Worm (Caenorhabditis elegans): ENCODE results near the gene npr-7.

Gene npr-7

ce11 chrX:9347380-9347979 lies 28.5 kb upstream of the npr-7 start, which contains the start of gene oga-1:
TSS of gene oga-1 (minus strand) at chrX:9347430.
- TF ChIP-seq lin-39 (tag; optimal IDR thresholded peaks at IDR 0.05) = peak; percentile 75
- TF ChIP-seq nhr-67 (tag; optimal IDR thresholded peaks at IDR 0.05) = no peak
- no peak for TF ChIP-seq nhr-28 (tag; optimal IDR thresholded peaks at IDR 0.05)
- peak; percentile 65 for TF ChIP-seq snpc-4 (tag; optimal IDR thresholded peaks at IDR 0.05)
- TF ChIP-seq egl-27 (tag; optimal IDR thresholded peaks at IDR 0.05) = no peak
- peak; percentile 91 for TF ChIP-seq mdl-1 (tag; optimal IDR thresholded peaks at IDR 0.05)
- TF ChIP-seq pha-4 (tag; optimal IDR thresholded peaks at IDR 0.05) = peak; percentile 91
- no peak for TF ChIP-seq elt-1 (tag; optimal IDR thresholded peaks at IDR 0.05)
- TF ChIP-seq nhr-43 (tag; optimal IDR thresholded peaks at IDR 0.05; ENCODE audit: poor library complexity, severe bottlenecking) = peak; percentile 57
- TF ChIP-seq ceh-28 (tag; optimal IDR thresholded peaks at IDR 0.05) = peak; percentile 52
- TF ChIP-seq nhr-76 (tag; optimal IDR thresholded peaks at IDR 0.05) = no peak
- TF ChIP-seq elt-2 (tag; optimal IDR thresholded peaks at IDR 0.05) = peak; percentile 66
- no peak for TF ChIP-seq ztf-4 (tag; optimal IDR thresholded peaks at IDR 0.05)
- peak; percentile 19 for TF ChIP-seq fkh-10 (GFP tag; optimal IDR thresholded peaks at IDR 0.05)
- no peak for TF ChIP-seq fos-1 (tag; optimal IDR thresholded peaks at IDR 0.05)
- no peak for TF ChIP-seq nhr-12 (tag; optimal IDR thresholded peaks at IDR 0.05)
- peak; percentile 9 for TF ChIP-seq pqm-1 (tag; optimal IDR thresholded peaks at IDR 0.05)
- TF ChIP-seq mml-1 (tag; optimal IDR thresholded peaks at IDR 0.05) = no peak
- TF ChIP-seq ama-1 (optimal IDR thresholded peaks at IDR 0.05) = peak; percentile 30
- no peak for TF ChIP-seq nhr-77 (tag; optimal IDR thresholded peaks at IDR 0.05)
- TF ChIP-seq jun-1 (tag; optimal IDR thresholded peaks at IDR 0.05) = peak; percentile 42
- TF ChIP-seq ceh-9 (tag; optimal IDR thresholded peaks at IDR 0.05) = no peak
- no peak for TF ChIP-seq ceh-82 (tag; optimal IDR thresholded peaks at IDR 0.05)
- no peak for TF ChIP-seq nhr-11 (tag; optimal IDR thresholded peaks at IDR 0.05)
- no peak for TF ChIP-seq zag-1 (tag; optimal IDR thresholded peaks at IDR 0.05)
- peak; percentile 25 for TF ChIP-seq lin-15B (tag; optimal IDR thresholded peaks at IDR 0.05)
- no peak for TF ChIP-seq ZK546.5 (tag; optimal IDR thresholded peaks at IDR 0.05)
- TF ChIP-seq unc-62 (GFP tag; optimal IDR thresholded peaks at IDR 0.05) = no peak
- TF ChIP-seq nhr-237 (tag; optimal IDR thresholded peaks at IDR 0.05) = no peak
- TF ChIP-seq daf-12 (tag; optimal IDR thresholded peaks at IDR 0.05) = no peak
- TF ChIP-seq eor-1 (tag; optimal IDR thresholded peaks at IDR 0.05) = no peak
- TF ChIP-seq elt-3 (tag; optimal IDR thresholded peaks at IDR 0.05) = no peak
- peak; percentile 63 for TF ChIP-seq hmg-11 (tag; optimal IDR thresholded peaks at IDR 0.05)
- no peak for TF ChIP-seq unc-39 (tag; optimal IDR thresholded peaks at IDR 0.05)
- peak; percentile 91 for TF ChIP-seq nhr-25 (tag; optimal IDR thresholded peaks at IDR 0.05)
- TF ChIP-seq nfya-1 (tag; optimal IDR thresholded peaks at IDR 0.05; ENCODE audit: insufficient read depth) = peak; percentile 79
- TF ChIP-seq tbx-2 (tag; optimal IDR thresholded peaks at IDR 0.05) = no peak
- no peak for TF ChIP-seq sea-2 (GFP tag; optimal IDR thresholded peaks at IDR 0.05)
- no peak for TF ChIP-seq nhr-23 (tag; optimal IDR thresholded peaks at IDR 0.05)
- TF ChIP-seq egl-5 (tag; optimal IDR thresholded peaks at IDR 0.05) = peak; percentile 83
- no peak for TF ChIP-seq ztf-11 (tag; optimal IDR thresholded peaks at IDR 0.05)
- TF ChIP-seq fkh-2 (tag; optimal IDR thresholded peaks at IDR 0.05) = peak; percentile 77
- no peak for TF ChIP-seq skn-1 (tag; optimal IDR thresholded peaks at IDR 0.05)

- TF ChIP-seq ceh-9 (tag; optimal IDR thresholded peaks at IDR 0.05) = no peak
Observed at ce11 chrX:9338375-9338774, 19.4 kb upstream of the npr-7 start, which contains the start of gene apa-2. TSS of gene apa-2 (plus strand) at chrX:9338675.

ce11 chrX:9337832-9338231 lies 18.9 kb upstream of the npr-7 start:
- no peak for TF ChIP-seq fkh-10 (GFP tag; optimal IDR thresholded peaks at IDR 0.05)
- TF ChIP-seq lin-39 (tag; optimal IDR thresholded peaks at IDR 0.05) = peak; percentile 83
- no peak for TF ChIP-seq ama-1 (optimal IDR thresholded peaks at IDR 0.05)
- peak; percentile 35 for TF ChIP-seq lsy-12 (tag; optimal IDR thresholded peaks at IDR 0.05)
- TF ChIP-seq zag-1 (tag; optimal IDR thresholded peaks at IDR 0.05) = no peak
- no peak for TF ChIP-seq mml-1 (tag; optimal IDR thresholded peaks at IDR 0.05)
- no peak for TF ChIP-seq ztf-11 (tag; optimal IDR thresholded peaks at IDR 0.05)
- peak; percentile 13 for TF ChIP-seq ceh-28 (tag; optimal IDR thresholded peaks at IDR 0.05)
- no peak for TF ChIP-seq unc-62 (GFP tag; optimal IDR thresholded peaks at IDR 0.05)
- TF ChIP-seq nhr-28 (tag; optimal IDR thresholded peaks at IDR 0.05) = no peak
- no peak for TF ChIP-seq fos-1 (tag; optimal IDR thresholded peaks at IDR 0.05)
- no peak for TF ChIP-seq ceh-9 (tag; optimal IDR thresholded peaks at IDR 0.05)
- no peak for TF ChIP-seq aly-2 (tag; optimal IDR thresholded peaks at IDR 0.05)
- peak; percentile 69 for TF ChIP-seq nhr-23 (tag; optimal IDR thresholded peaks at IDR 0.05)
- TF ChIP-seq nhr-237 (tag; optimal IDR thresholded peaks at IDR 0.05) = no peak
- no peak for TF ChIP-seq nhr-43 (tag; optimal IDR thresholded peaks at IDR 0.05; ENCODE audit: poor library complexity, severe bottlenecking)
- TF ChIP-seq elt-1 (tag; optimal IDR thresholded peaks at IDR 0.05) = peak; percentile 33
- TF ChIP-seq ztf-4 (tag; optimal IDR thresholded peaks at IDR 0.05) = no peak
- TF ChIP-seq sea-2 (GFP tag; optimal IDR thresholded peaks at IDR 0.05) = peak; percentile 70
- no peak for TF ChIP-seq mdl-1 (tag; optimal IDR thresholded peaks at IDR 0.05)
- no peak for TF ChIP-seq ZK546.5 (tag; optimal IDR thresholded peaks at IDR 0.05)
- TF ChIP-seq nfya-1 (tag; optimal IDR thresholded peaks at IDR 0.05; ENCODE audit: insufficient read depth) = peak; percentile 82
- TF ChIP-seq daf-12 (tag; optimal IDR thresholded peaks at IDR 0.05) = no peak
- TF ChIP-seq egl-27 (tag; optimal IDR thresholded peaks at IDR 0.05) = peak; percentile 67
- peak; percentile 88 for TF ChIP-seq hmg-11 (tag; optimal IDR thresholded peaks at IDR 0.05)
- TF ChIP-seq lin-15B (tag; optimal IDR thresholded peaks at IDR 0.05) = peak; percentile 59
- TF ChIP-seq fkh-2 (tag; optimal IDR thresholded peaks at IDR 0.05) = no peak
- no peak for TF ChIP-seq nhr-12 (tag; optimal IDR thresholded peaks at IDR 0.05)
- TF ChIP-seq skn-1 (tag; optimal IDR thresholded peaks at IDR 0.05) = peak; percentile 38
- no peak for TF ChIP-seq R02D3.7 (tag; optimal IDR thresholded peaks at IDR 0.05)
- TF ChIP-seq ceh-16 (tag; optimal IDR thresholded peaks at IDR 0.05) = no peak
